Fruit fly (Drosophila melanogaster) whole organism, prepupa: ENCODE data around the gene PGRP-SB1.
A peak's percentile ranks its signal among the peaks of the same experiment; 100 is the strongest.

Experiments used
- CG4318 ChIP-seq: fragments of 200-800 bp; sonication (Bioruptor generic); optimal IDR thresholded peaks from 3 replicates; lab custom pipeline; 2017; ENCODE audit warnings: missing biosample characterization, mild to moderate bottlenecking, missing genetic modification characterization
- CG6163 ChIP-seq: fragments of 200-800 bp; sonication (Bioruptor generic); IDR thresholded peaks from 3 replicates; pipeline ENCODE4 v1.3.6; 2022; ENCODE audit warnings: missing biosample characterization, missing genetic modification characterization

dm6 chr3L:16758504-16759109 lies 30.8 kb upstream of the PGRP-SB1 start:
- TF ChIP-seq CG4318: peak; percentile 76
- peak; percentile 93 for TF ChIP-seq CG6163 (GFP tag; lab: Robert Waterston, UW)
